Fruit fly (Drosophila melanogaster): Measurements from ENCODE around the gene tin.

DNA sequence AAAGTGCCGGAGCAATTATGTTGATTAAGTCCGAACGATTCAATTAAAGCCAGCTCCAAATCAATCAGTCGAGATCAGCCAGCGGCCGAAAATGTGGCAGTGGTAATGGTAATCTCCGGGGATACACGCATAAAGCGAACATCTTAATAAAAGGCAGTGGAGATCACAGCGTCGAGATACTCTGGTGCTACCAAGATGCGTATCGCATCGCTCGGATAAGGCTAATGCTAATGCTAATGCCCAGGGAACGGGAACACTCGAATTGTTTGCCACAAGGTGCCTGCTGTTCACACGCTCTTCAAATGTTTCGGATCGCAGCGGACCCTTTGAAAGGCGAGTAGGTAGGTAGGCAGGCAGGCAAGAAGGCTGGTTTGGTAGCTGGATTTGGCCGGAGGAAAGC, 35.4 kb downstream of the tin start:
- TF ChIP-seq CG3919 (GFP tag; optimal IDR thresholded peaks at IDR 0.05) (no peak), CG6792 (GFP tag; optimal IDR thresholded peaks at IDR 0.05) (no peak), CG11294 (GFP tag; IDR thresholded peaks at IDR 0.05) (no peak), CG8119 (GFP tag; IDR thresholded peaks at IDR 0.05) (no peak), esn (GFP tag; optimal IDR thresholded peaks at IDR 0.05) (no peak), CG4318 (GFP tag; optimal IDR thresholded peaks at IDR 0.05) (no peak)
